Fruit fly (Drosophila melanogaster) whole organism, embryonic: Measurements from ENCODE around the gene bt.

Source experiments
- C15 ChIP-seq: fragments of 200-800 bp; sonication (Bioruptor generic); IDR thresholded peaks from 3 replicates; pipeline ENCODE4 v1.3.6; 2022; ENCODE audit warnings: missing biosample characterization, missing genetic modification characterization
- CG11085 ChIP-seq: fragments of 200-800 bp; sonication (Bioruptor generic); IDR thresholded peaks from 2 replicates; pipeline ENCODE4 v1.3.6; 2022; ENCODE audit warnings: missing biosample characterization, missing genetic modification characterization
- CG11093 ChIP-seq: fragments of 200-800 bp; sonication (Bioruptor generic); IDR thresholded peaks from 3 replicates; pipeline ENCODE4 v1.3.6; 2022; ENCODE audit warnings: missing biosample characterization, missing genetic modification characterization
- CG11398 ChIP-seq: fragments of 200-800 bp; sonication (Bioruptor generic); optimal IDR thresholded peaks from 2 replicates; lab custom pipeline; 2016; ENCODE audit warnings: missing biosample characterization, missing genetic modification characterization
- CG13123 ChIP-seq: fragments of 200-800 bp; sonication (Bioruptor generic); optimal IDR thresholded peaks from 2 replicates; lab custom pipeline; 2016; ENCODE audit warnings: missing biosample characterization, missing genetic modification characterization
- CG14050 ChIP-seq: fragments of 200-800 bp; sonication (Bioruptor generic); IDR thresholded peaks from 3 replicates; pipeline ENCODE4 v1.3.6; 2022; ENCODE audit warnings: missing biosample characterization, missing genetic modification characterization
- CG16813 ChIP-seq: fragments of 200-800 bp; sonication (Bioruptor generic); IDR thresholded peaks from 3 replicates; pipeline ENCODE4 v1.3.6; 2022; ENCODE audit warnings: missing biosample characterization, missing genetic modification characterization; ENCODE audit not compliant: partially characterized antibody
- CG17829 ChIP-seq: fragments of 200-800 bp; optimal IDR thresholded peaks from 2 replicates; lab custom pipeline; 2019; ENCODE audit warnings: missing biosample characterization, mild to moderate bottlenecking, missing genetic modification characterization, moderate library complexity
- CG30020 ChIP-seq: fragments of 200-800 bp; optimal IDR thresholded peaks from 2 replicates; lab custom pipeline; 2019; ENCODE audit warnings: missing biosample characterization, mild to moderate bottlenecking, missing genetic modification characterization, moderate library complexity
- CG3065 ChIP-seq: fragments of 200-800 bp; sonication (Bioruptor generic); optimal IDR thresholded peaks from 2 replicates; lab custom pipeline; 2016; ENCODE audit warnings: missing biosample characterization, missing genetic modification characterization
- CG31224 ChIP-seq: fragments of 200-800 bp; sonication (Bioruptor generic); IDR thresholded peaks from 2 replicates; pipeline ENCODE4 v1.3.6; 2022; ENCODE audit warnings: missing biosample characterization, missing genetic modification characterization
- CG32772 ChIP-seq: fragments of 200-800 bp; sonication (Bioruptor generic); IDR thresholded peaks from 2 replicates; pipeline ENCODE4 v1.3.6; 2022; ENCODE audit warnings: missing biosample characterization, missing genetic modification characterization
- CG3838 ChIP-seq: fragments of 200-800 bp; sonication (Bioruptor generic); optimal IDR thresholded peaks from 3 replicates; lab custom pipeline; 2016; ENCODE audit warnings: missing biosample characterization, missing genetic modification characterization
- CG7357 ChIP-seq: fragments of 200-800 bp; sonication (Bioruptor generic); IDR thresholded peaks from 3 replicates; pipeline ENCODE4 v1.3.6; 2022; ENCODE audit warnings: missing biosample characterization, missing genetic modification characterization
- CG9437 ChIP-seq: fragments of 200-800 bp; sonication (Bioruptor generic); optimal IDR thresholded peaks from 2 replicates; lab custom pipeline; 2018; ENCODE audit warnings: missing biosample characterization, mild to moderate bottlenecking, missing genetic modification characterization
- CTCF ChIP-seq: fragments of 200-800 bp; sonication (Bioruptor generic); optimal IDR thresholded peaks from 2 replicates; lab custom pipeline; 2017; ENCODE audit warnings: missing biosample characterization, mild to moderate bottlenecking, missing genetic modification characterization, moderate library complexity
- D19A ChIP-seq: fragments of 200-800 bp; optimal IDR thresholded peaks from 3 replicates; lab custom pipeline; 2019; ENCODE audit warnings: missing biosample characterization, mild to moderate bottlenecking, missing genetic modification characterization, moderate library complexity
- Fer1 ChIP-seq: fragments of 200-800 bp; sonication (Bioruptor generic); optimal IDR thresholded peaks from 2 replicates; lab custom pipeline; 2017; ENCODE audit warnings: missing biosample characterization, mild to moderate bottlenecking, missing genetic modification characterization
- HmgD ChIP-seq: fragments of 200-800 bp; sonication (Bioruptor generic); optimal IDR thresholded peaks from 3 replicates; lab custom pipeline; 2016; ENCODE audit warnings: missing biosample characterization, missing genetic modification characterization
- Hr3 ChIP-seq: fragments of 200-800 bp; sonication (Bioruptor generic); optimal IDR thresholded peaks from 3 replicates; lab custom pipeline; 2016; ENCODE audit warnings: missing biosample characterization, missing genetic modification characterization
- Mrtf ChIP-seq: fragments of 200-800 bp; sonication (Bioruptor generic); IDR thresholded peaks from 3 replicates; pipeline ENCODE4 v1.3.6; 2022; ENCODE audit warnings: missing biosample characterization, missing genetic modification characterization
- Optix ChIP-seq: fragments of 200-800 bp; sonication (Bioruptor generic); IDR thresholded peaks from 3 replicates; pipeline ENCODE4 v1.3.6; 2022; ENCODE audit warnings: missing biosample characterization, missing genetic modification characterization
- Poxn ChIP-seq: fragments of 200-800 bp; sonication (Bioruptor generic); IDR thresholded peaks from 2 replicates; pipeline ENCODE4 v1.3.6; 2022; ENCODE audit warnings: missing biosample characterization, missing genetic modification characterization
- Scr ChIP-seq: fragments of 200-800 bp; sonication (Bioruptor generic); IDR thresholded peaks from 2 replicates; pipeline ENCODE4 v1.3.6; 2022; ENCODE audit warnings: missing biosample characterization, missing genetic modification characterization; ENCODE audit not compliant: partially characterized antibody
- Sox102F ChIP-seq: fragments of 200-800 bp; sonication (Bioruptor generic); optimal IDR thresholded peaks from 2 replicates; lab custom pipeline; 2018; ENCODE audit warnings: missing biosample characterization, mild to moderate bottlenecking, missing genetic modification characterization, moderate library complexity
- Taf1 ChIP-seq: fragments of 200-800 bp; sonication (Bioruptor generic); IDR thresholded peaks from 2 replicates; pipeline ENCODE4 v1.3.6; 2022; ENCODE audit warnings: missing biosample characterization, missing genetic modification characterization
- bigmax ChIP-seq: fragments of 200-800 bp; sonication (Bioruptor generic); optimal IDR thresholded peaks from 2 replicates; lab custom pipeline; 2018; ENCODE audit warnings: missing biosample characterization, mild to moderate bottlenecking, missing genetic modification characterization
- ci ChIP-seq: fragments of 200-800 bp; sonication (Bioruptor generic); IDR thresholded peaks from 3 replicates; pipeline ENCODE4 v1.3.6; 2022; ENCODE audit warnings: missing biosample characterization, missing genetic modification characterization
- dati ChIP-seq: fragments of 200-800 bp; sonication (Bioruptor generic); IDR thresholded peaks from 2 replicates; pipeline ENCODE4 v1.3.6; 2022; ENCODE audit warnings: missing biosample characterization, missing genetic modification characterization
- dpn ChIP-seq, 2 experiments: fragments of 200-800 bp; sonication (Bioruptor generic); optimal IDR thresholded peaks; 3 replicates each; lab custom pipeline; 2016; ENCODE audit warnings: missing biosample characterization in 2 of 2, missing genetic modification characterization in 2 of 2
- exex ChIP-seq: fragments of 200-800 bp; sonication (Bioruptor generic); optimal IDR thresholded peaks from 4 replicates; lab custom pipeline; 2018; ENCODE audit warnings: missing biosample characterization, mild to moderate bottlenecking, missing genetic modification characterization, moderate library complexity
- ftz-f1 ChIP-seq: fragments of 200-800 bp; sonication (Bioruptor generic); optimal IDR thresholded peaks from 2 replicates; lab custom pipeline; 2016; ENCODE audit warnings: missing biosample characterization, missing genetic modification characterization
- grau ChIP-seq: fragments of 200-800 bp; optimal IDR thresholded peaks from 3 replicates; lab custom pipeline; 2019; ENCODE audit warnings: missing biosample characterization, mild to moderate bottlenecking, missing genetic modification characterization, moderate library complexity
- gsb-n ChIP-seq: fragments of 200-800 bp; sonication (Bioruptor generic); optimal IDR thresholded peaks from 3 replicates; lab custom pipeline; 2018; ENCODE audit warnings: missing biosample characterization, mild to moderate bottlenecking, missing genetic modification characterization
- ind ChIP-seq: fragments of 200-800 bp; sonication (Bioruptor generic); optimal IDR thresholded peaks from 3 replicates; lab custom pipeline; 2016; ENCODE audit warnings: missing biosample characterization, missing genetic modification characterization
- ken ChIP-seq: fragments of 200-800 bp; sonication (Bioruptor generic); IDR thresholded peaks from 3 replicates; pipeline ENCODE4 v1.3.6; 2022; ENCODE audit warnings: missing biosample characterization, missing genetic modification characterization
- kni ChIP-seq: fragments of 200-800 bp; sonication (Bioruptor generic); optimal IDR thresholded peaks from 3 replicates; lab custom pipeline; 2017; ENCODE audit warnings: mild to moderate bottlenecking, missing biosample characterization, missing genetic modification reagents, missing genetic modification characterization
- lilli ChIP-seq: fragments of 200-800 bp; sonication (Bioruptor generic); optimal IDR thresholded peaks from 3 replicates; lab custom pipeline; 2016; ENCODE audit warnings: missing biosample characterization, missing genetic modification characterization
- lola ChIP-seq, 3 experiments: fragments of >200 bp in 2 of 3; fragments of 200-800 bp in 1 of 3; sonication (Bioruptor generic) in 1 of 3; optimal IDR thresholded peaks; 2 replicates each; lab custom pipeline; 2017 to 2019; ENCODE audit warnings: missing biosample characterization in 3 of 3, missing genetic modification characterization in 3 of 3, mild to moderate bottlenecking in 1 of 3, moderate library complexity in 1 of 3
- nau ChIP-seq: fragments of 200-800 bp; sonication (Bioruptor generic); optimal IDR thresholded peaks from 3 replicates; lab custom pipeline; 2017; ENCODE audit warnings: missing biosample characterization, mild to moderate bottlenecking, missing genetic modification characterization, missing genetic modification reagents
- pum ChIP-seq: fragments of 200-800 bp; sonication (Bioruptor generic); optimal IDR thresholded peaks from 2 replicates; lab custom pipeline; 2016; ENCODE audit warnings: missing biosample characterization, missing genetic modification characterization
- pzg ChIP-seq: fragments of 200-800 bp; sonication (Bioruptor generic); optimal IDR thresholded peaks from 3 replicates; lab custom pipeline; 2018; ENCODE audit warnings: missing biosample characterization, mild to moderate bottlenecking, missing genetic modification characterization, moderate library complexity
- ro ChIP-seq: fragments of 200-800 bp; sonication (Bioruptor generic); IDR thresholded peaks from 2 replicates; pipeline ENCODE4 v1.3.6; 2022; ENCODE audit warnings: missing biosample characterization, missing genetic modification characterization
- schlank ChIP-seq: fragments of 200-800 bp; sonication (Bioruptor generic); optimal IDR thresholded peaks from 2 replicates; lab custom pipeline; 2018; ENCODE audit warnings: missing biosample characterization, mild to moderate bottlenecking, missing genetic modification characterization
- scrt ChIP-seq: fragments of 200-800 bp; sonication (Bioruptor generic); optimal IDR thresholded peaks from 2 replicates; lab custom pipeline; 2018; ENCODE audit warnings: missing biosample characterization, mild to moderate bottlenecking, missing genetic modification characterization, moderate library complexity
- shn ChIP-seq: fragments of 200-800 bp; sonication (Bioruptor generic); optimal IDR thresholded peaks from 3 replicates; lab custom pipeline; 2016; ENCODE audit warnings: missing biosample characterization, missing genetic modification characterization
- slbo ChIP-seq: fragments of 200-800 bp; sonication (Bioruptor generic); IDR thresholded peaks from 2 replicates; pipeline ENCODE4 v1.3.6; 2022; ENCODE audit warnings: missing biosample characterization, missing genetic modification characterization
- sqz ChIP-seq: fragments of 200-800 bp; sonication (Bioruptor generic); optimal IDR thresholded peaks from 3 replicates; lab custom pipeline; 2018; ENCODE audit warnings: missing biosample characterization, mild to moderate bottlenecking, missing genetic modification characterization
- tin ChIP-seq: fragments of 200-800 bp; sonication (Bioruptor generic); optimal IDR thresholded peaks from 3 replicates; lab custom pipeline; 2016; ENCODE audit warnings: missing biosample characterization, missing genetic modification characterization
- trh ChIP-seq: fragments of 200-800 bp; sonication (Bioruptor generic); optimal IDR thresholded peaks from 2 replicates; lab custom pipeline; 2016; ENCODE audit warnings: missing biosample characterization, missing genetic modification characterization
- twi ChIP-seq: fragments of 200-800 bp; optimal IDR thresholded peaks from 2 replicates; lab custom pipeline; 2019; ENCODE audit warnings: missing biosample characterization, mild to moderate bottlenecking, missing genetic modification characterization, moderate library complexity
- vnd ChIP-seq: fragments of 200-800 bp; sonication (Bioruptor generic); IDR thresholded peaks from 3 replicates; pipeline ENCODE4 v1.3.6; 2022; ENCODE audit warnings: missing biosample characterization, missing genetic modification characterization; ENCODE audit not compliant: partially characterized antibody
- zen ChIP-seq: fragments of 200-800 bp; sonication (Bioruptor generic); optimal IDR thresholded peaks from 3 replicates; lab custom pipeline; 2018; ENCODE audit warnings: missing biosample characterization, mild to moderate bottlenecking, missing genetic modification characterization, moderate library complexity

Gene bt

dm6 chr4:696638-697037 lies 27.6 kb upstream of the bt start (continued):
- no peak for TF ChIP-seq CG11398 (GFP tag; lab: Kevin White, UChicago)
- TF ChIP-seq gsb-n (tag; lab: Kevin White, UChicago) = peak; percentile 43
- peak; percentile 35 for TF ChIP-seq Hr3 (GFP tag; lab: Kevin White, UChicago)
- TF ChIP-seq dati (GFP tag; lab: Robert Waterston, UW) = no peak
- TF ChIP-seq CG11093 (GFP tag; lab: Robert Waterston, UW) = no peak
- no peak for TF ChIP-seq pum (GFP tag; lab: Kevin White, UChicago)
- TF ChIP-seq schlank (tag; lab: Kevin White, UChicago) = no peak
- TF ChIP-seq bigmax (GFP tag; lab: Kevin White, UChicago) = no peak
- no peak for TF ChIP-seq CG3838
- no peak for TF ChIP-seq zen
- no peak for TF ChIP-seq shn (GFP tag; lab: Kevin White, UChicago)
- TF ChIP-seq ind = no peak
- TF ChIP-seq dpn (GFP tag; optimal IDR thresholded peaks at IDR 0.05; lab: Kevin White, UChicago) = peak; percentile 35 to 55
- TF ChIP-seq sqz (GFP tag; lab: Kevin White, UChicago) = no peak
- no peak for TF ChIP-seq Mrtf (GFP tag; lab: Robert Waterston, UW)
- no peak for TF ChIP-seq CG11085 (GFP tag; lab: Robert Waterston, UW)
- no peak for TF ChIP-seq ken (GFP tag; lab: Robert Waterston, UW)
- no peak for TF ChIP-seq nau (GFP tag; lab: Kevin White, UChicago)
- TF ChIP-seq twi (tag; lab: Kevin White, UChicago) = peak; percentile 53
- no peak for TF ChIP-seq CG3065 (GFP tag; lab: Kevin White, UChicago)
- no peak for TF ChIP-seq kni (GFP tag; lab: Kevin White, UChicago)
- TF ChIP-seq grau (tag; lab: Kevin White, UChicago) = peak; percentile 32
- no peak for TF ChIP-seq slbo
- peak; percentile 98 for TF ChIP-seq CG30020 (tag; lab: Kevin White, UChicago)
- no peak for TF ChIP-seq ftz-f1 (GFP tag; lab: Kevin White, UChicago)
- TF ChIP-seq Fer1 (GFP tag; lab: Kevin White, UChicago) = no peak
- no peak for TF ChIP-seq C15 (GFP tag; lab: Robert Waterston, UW)
- no peak for TF ChIP-seq CTCF (GFP tag; lab: Kevin White, UChicago)
- TF ChIP-seq CG9437 = peak; percentile 30
- no peak for TF ChIP-seq CG31224 (GFP tag; lab: Robert Waterston, UW)
- TF ChIP-seq CG14050 (GFP tag; lab: Robert Waterston, UW) = no peak
- no peak for TF ChIP-seq ci (GFP tag; lab: Robert Waterston, UW)
- TF ChIP-seq trh (GFP tag; lab: Kevin White, UChicago) = no peak
- no peak for TF ChIP-seq CG16813
- TF ChIP-seq Sox102F (GFP tag; lab: Kevin White, UChicago) = no peak
- TF ChIP-seq CG17829 (tag; lab: Kevin White, UChicago) = peak; percentile 56
- peak; percentile 10 for TF ChIP-seq D19A
- no peak for TF ChIP-seq Taf1 (GFP tag; lab: Robert Waterston, UW)
- peak; percentile 1 for TF ChIP-seq scrt (GFP tag; lab: Kevin White, UChicago)
- TF ChIP-seq vnd (GFP tag; lab: Robert Waterston, UW) = no peak; the same call in 2 of the 3 replicates
- TF ChIP-seq exex (tag; lab: Kevin White, UChicago) = no peak
- TF ChIP-seq Poxn (GFP tag; lab: Robert Waterston, UW) = no peak
- TF ChIP-seq lilli (GFP tag; lab: Kevin White, UChicago) = peak; percentile 47
- TF ChIP-seq HmgD (GFP tag; lab: Kevin White, UChicago) = peak; percentile 71
- no peak for TF ChIP-seq lola (GFP tag; optimal IDR thresholded peaks at IDR 0.05; lab: Kevin White, UChicago)
- TF ChIP-seq pzg (GFP tag; lab: Kevin White, UChicago) = peak; percentile 89
- TF ChIP-seq tin = peak; percentile 47
- TF ChIP-seq Optix (GFP tag; lab: Robert Waterston, UW) = no peak
- TF ChIP-seq Scr = peak; percentile 94
- no peak for TF ChIP-seq CG32772
- no peak for TF ChIP-seq ro (GFP tag; lab: Robert Waterston, UW)
- TF ChIP-seq CG13123 = peak; percentile 6
- peak; percentile 98; the same call in 2 of the 3 replicates for TF ChIP-seq CG7357
